Fruit fly (Drosophila melanogaster): ENCODE measurements around the gene mtrm.

mtrm gene

dm6 chr3L:8446050-8446781 lies 33.4 kb downstream of the mtrm start (continued):
- TF ChIP-seq seq (GFP tag; IDR thresholded peaks at IDR 0.05) (peak; percentile 45; the same call in 1 of the 2 replicates), Fer2 (tag; optimal IDR thresholded peaks at IDR 0.05) (peak; percentile 6), HLH54F (GFP tag; optimal IDR thresholded peaks at IDR 0.05) (peak; percentile 35), CG18619 (GFP tag; optimal IDR thresholded peaks at IDR 0.05) (peak; percentile 36), Eip74EF (GFP tag; optimal IDR thresholded peaks at IDR 0.05) (peak in 1 of 2 experiments; percentile 29), her (GFP tag; optimal IDR thresholded peaks at IDR 0.05) (peak; percentile 64), tx (GFP tag; optimal IDR thresholded peaks at IDR 0.05) (peak; percentile 55), mam (GFP tag; optimal IDR thresholded peaks at IDR 0.05) (peak; percentile 60), Taf1 (GFP tag; IDR thresholded peaks at IDR 0.05) (no peak), CG7928 (GFP tag; optimal IDR thresholded peaks at IDR 0.05) (peak; percentile 37), crol (GFP tag; IDR thresholded peaks at IDR 0.05) (no peak), CG6689 (GFP tag; IDR thresholded peaks at IDR 0.05) (peak; percentile 31; the same call in 1 of the 2 replicates), CG17385 (GFP tag; optimal IDR thresholded peaks at IDR 0.05) (peak; percentile 62), Max (GFP tag; optimal IDR thresholded peaks at IDR 0.05) (no peak), Sry-δ (GFP tag; optimal IDR thresholded peaks at IDR 0.05) (peak; percentile 16), schlank (tag; optimal IDR thresholded peaks at IDR 0.05) (peak; percentile 60), CG1603 (tag; optimal IDR thresholded peaks at IDR 0.05) (peak; percentile 37), dmrt11E (tag; optimal IDR thresholded peaks at IDR 0.05) (no peak), CG10543 (GFP tag; optimal IDR thresholded peaks at IDR 0.05) (peak; percentile 65), ATbp (GFP tag; optimal IDR thresholded peaks at IDR 0.05) (peak; percentile 27), vnd (GFP tag; IDR thresholded peaks at IDR 0.05; ENCODE audit: partially characterized antibody) (no peak), tap (tag; optimal IDR thresholded peaks at IDR 0.05) (peak; percentile 51), pan (optimal IDR thresholded peaks at IDR 0.05) (no peak), pan (GFP tag; optimal IDR thresholded peaks at IDR 0.05 in 1 of 2, IDR thresholded peaks at IDR 0.05 in 1 of 2) (peak in 1 of 2 experiments; percentile 50), Adf1 (GFP tag; IDR thresholded peaks at IDR 0.05) (no peak), Usf (GFP tag; optimal IDR thresholded peaks at IDR 0.05) (no peak), Atf6 (GFP tag; IDR thresholded peaks at IDR 0.05) (peak; percentile 65), CG15514 (GFP tag; optimal IDR thresholded peaks at IDR 0.05) (peak; percentile 29), Mrtf (GFP tag; IDR thresholded peaks at IDR 0.05) (peak; percentile 46; the same call in 1 of the 3 replicates), luna (GFP tag; optimal IDR thresholded peaks at IDR 0.05) (no peak), CG8290 (GFP tag; optimal IDR thresholded peaks at IDR 0.05) (no peak), CG8290 (tag; optimal IDR thresholded peaks at IDR 0.05) (peak in 1 of 2 experiments; percentile 70), CG9609 (GFP tag; optimal IDR thresholded peaks at IDR 0.05) (peak; percentile 22), pfk (GFP tag; optimal IDR thresholded peaks at IDR 0.05) (no peak), CG12219 (GFP tag; optimal IDR thresholded peaks at IDR 0.05) (peak; percentile 43), CG9437 (GFP tag; optimal IDR thresholded peaks at IDR 0.05) (no peak), pb (GFP tag; optimal IDR thresholded peaks at IDR 0.05) (no peak), Antp (GFP tag; optimal IDR thresholded peaks at IDR 0.05) (peak; percentile 43), ci (GFP tag; IDR thresholded peaks at IDR 0.05) (peak; percentile 72; the same call in 1 of the 3 replicates), CG17361 (GFP tag; IDR thresholded peaks at IDR 0.05) (peak; percentile 39; the same call in 1 of the 3 replicates), Xbp1 (GFP tag; optimal IDR thresholded peaks at IDR 0.05) (peak; percentile 62), CG13894 (tag; optimal IDR thresholded peaks at IDR 0.05) (peak; percentile 32), vfl (GFP tag; optimal IDR thresholded peaks at IDR 0.05) (no peak), CG10267 (tag; optimal IDR thresholded peaks at IDR 0.05) (peak; percentile 20), Hand (GFP tag; optimal IDR thresholded peaks at IDR 0.05) (peak; percentile 0), C15 (GFP tag; IDR thresholded peaks at IDR 0.05) (peak; percentile 41; the same call in 1 of the 3 replicates), Lhr (GFP tag; optimal IDR thresholded peaks at IDR 0.05) (no peak), CG14014 (GFP tag; IDR thresholded peaks at IDR 0.05) (peak; percentile 72), hth (optimal IDR thresholded peaks at IDR 0.05) (no peak), CG4328 (GFP tag; optimal IDR thresholded peaks at IDR 0.05) (peak; percentile 48)
